Worm (Caenorhabditis elegans) whole organism, early embryonic: Measurements from ENCODE around the gene his-38.

ENCODE experiments used
- ama-1 ChIP-seq: fragments of 150-350 bp; optimal IDR thresholded peaks from 2 replicates; lab custom pipeline; 2014
- ceh-13 ChIP-seq: fragments of 200-800 bp; sonication (Bioruptor generic); optimal IDR thresholded peaks from 2 replicates; lab custom pipeline; 2018; ENCODE audit warnings: mild to moderate bottlenecking, missing genetic modification characterization, missing compliant biosample characterization
- ceh-36 ChIP-seq: sonication (generic microtip); optimal IDR thresholded peaks from 2 replicates; lab custom pipeline; 2016; ENCODE audit warnings: missing genetic modification characterization, inconsistent platforms, missing compliant biosample characterization
- hnd-1 ChIP-seq: sonication (generic microtip); optimal IDR thresholded peaks from 2 replicates; lab custom pipeline; 2016; ENCODE audit warnings: missing genetic modification characterization, missing compliant biosample characterization
- scrt-1 ChIP-seq: fragments of 200-800 bp; sonication (Bioruptor generic); IDR thresholded peaks from 2 replicates; pipeline ENCODE4 v1.3.6; 2022; ENCODE audit warnings: missing genetic modification characterization, missing compliant biosample characterization
- tbx-11 ChIP-seq: fragments of 200-800 bp; sonication (Bioruptor generic); IDR thresholded peaks from 2 replicates; pipeline ENCODE4 v1.3.6; 2022; ENCODE audit warnings: missing genetic modification characterization, missing compliant biosample characterization
- tra-4 ChIP-seq: sonication (generic microtip); optimal IDR thresholded peaks from 2 replicates; lab custom pipeline; 2017; ENCODE audit warnings: missing genetic modification characterization, missing compliant biosample characterization

DNA sequence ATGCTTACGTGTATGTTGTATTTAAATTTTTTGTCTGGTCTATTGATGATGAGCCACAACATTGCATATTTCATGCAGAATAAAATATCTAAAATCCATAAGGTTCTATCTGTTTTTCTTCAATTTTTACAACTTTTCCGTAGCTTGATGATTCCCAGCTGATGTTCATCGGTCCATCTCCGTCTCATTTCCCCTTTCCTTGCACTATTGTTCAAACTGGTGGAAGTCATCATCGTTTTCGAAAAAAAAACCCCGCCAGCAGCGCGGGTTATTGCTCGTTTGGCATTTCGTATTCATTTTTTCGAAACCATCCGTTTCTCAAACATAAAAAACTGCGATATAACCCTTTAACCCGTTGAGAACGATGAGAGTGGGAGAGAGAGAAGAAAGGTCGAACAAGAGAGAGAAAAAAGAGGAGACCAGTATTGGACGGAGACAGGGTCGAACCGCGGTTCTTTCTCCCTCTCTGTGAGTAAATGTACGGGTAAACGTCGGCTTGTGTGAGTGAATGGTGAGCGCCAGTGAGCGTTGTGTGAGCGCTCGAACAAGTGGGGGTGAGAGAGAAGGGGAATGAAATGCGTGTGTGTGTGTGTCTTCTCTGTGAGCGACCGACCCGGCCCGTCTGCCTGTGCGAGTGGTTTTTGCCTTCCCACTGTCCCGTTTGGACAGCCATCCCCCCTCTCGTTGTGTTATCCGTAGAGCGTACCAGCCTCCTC, 44.9 kb downstream of the his-38 start:
- no peak for TF ChIP-seq hnd-1
- TF ChIP-seq ama-1 (lab: Kevin White, UChicago), result no peak
- TF ChIP-seq scrt-1 (GFP tag; lab: Robert Waterston, UW), result no peak
- TF ChIP-seq tbx-11 (GFP tag; lab: Robert Waterston, UW), result no peak
- no peak for TF ChIP-seq ceh-36 (tag; lab: Kevin White, UChicago)
- peak; percentile 3 for TF ChIP-seq ceh-13 (GFP tag; lab: Kevin White, UChicago)
- no peak for TF ChIP-seq tra-4 (tag; lab: Kevin White, UChicago)
